Worm (Caenorhabditis elegans) whole organism, L3 larva: Measurements from ENCODE around the gene twk-28.

Experiments used
- ceh-82 ChIP-seq: fragments of 150-350 bp; optimal IDR thresholded peaks from 2 replicates; lab custom pipeline; 2014; ENCODE audit warnings: missing biosample characterization, missing genetic modification characterization
- nhr-11 ChIP-seq: fragments of 150-350 bp; optimal IDR thresholded peaks from 2 replicates; lab custom pipeline; 2014; ENCODE audit warnings: missing biosample characterization, missing genetic modification characterization
- nhr-237 ChIP-seq: fragments of 150-350 bp; optimal IDR thresholded peaks from 2 replicates; lab custom pipeline; 2014; ENCODE audit warnings: missing biosample characterization, missing genetic modification characterization
- nhr-76 ChIP-seq: fragments of 150-350 bp; sonication (generic microtip); optimal IDR thresholded peaks from 5 replicates; lab custom pipeline; 2014; ENCODE audit warnings: missing biosample characterization, missing genetic modification characterization
- sea-2 ChIP-seq: fragments of 150-350 bp; sonication (generic microtip); optimal IDR thresholded peaks from 4 replicates; lab custom pipeline; 2014; ENCODE audit warnings: missing biosample characterization, missing genetic modification reagents, missing genetic modification characterization
- snpc-4 ChIP-seq: fragments of 150-350 bp; optimal IDR thresholded peaks from 2 replicates; lab custom pipeline; 2014; ENCODE audit warnings: missing biosample characterization, missing genetic modification characterization
- unc-62 ChIP-seq: fragments of 150-350 bp; sonication (generic microtip); optimal IDR thresholded peaks from 4 replicates; lab custom pipeline; 2014; ENCODE audit warnings: missing biosample characterization, missing genetic modification reagents, missing genetic modification characterization

ce11 chrX:4314939-4315338, 35.8 kb upstream of the twk-28 start:
- TF ChIP-seq snpc-4 (tag; lab: Kevin White, UChicago) (no peak), nhr-76 (tag; lab: Kevin White, UChicago) (no peak), unc-62 (GFP tag; lab: Kevin White, UChicago) (no peak), ceh-82 (tag; lab: Kevin White, UChicago) (no peak), nhr-11 (tag; lab: Kevin White, UChicago) (no peak), nhr-237 (tag; lab: Kevin White, UChicago) (no peak), sea-2 (no peak)
